Worm (Caenorhabditis elegans) whole organism, L2 larva: ENCODE measurements around the gene F55C9.3.

Experiments
- alr-1 ChIP-seq: fragments of 150-350 bp; optimal IDR thresholded peaks from 2 replicates; lab custom pipeline; 2014; ENCODE audit warnings: missing biosample characterization, missing genetic modification characterization
- aly-2 ChIP-seq: fragments of 150-350 bp; optimal IDR thresholded peaks from 2 replicates; lab custom pipeline; 2014; ENCODE audit warnings: missing biosample characterization, missing genetic modification characterization
- ama-1 ChIP-seq: fragments of 150-350 bp; optimal IDR thresholded peaks from 2 replicates; lab custom pipeline; 2018; ENCODE audit warnings: inconsistent platforms
- gmeb-1 ChIP-seq: fragments of 150-350 bp; optimal IDR thresholded peaks from 2 replicates; lab custom pipeline; 2014; ENCODE audit warnings: missing biosample characterization, missing genetic modification characterization
- mdl-1 ChIP-seq, 2 experiments: fragments of 150-350 bp in 1 of 2; sonication (generic microtip) in 1 of 2; optimal IDR thresholded peaks; 2 replicates each; lab custom pipeline; 2017; ENCODE audit warnings: missing biosample characterization in 2 of 2, missing genetic modification characterization in 2 of 2
- nhr-237 ChIP-seq: fragments of 150-350 bp; optimal IDR thresholded peaks from 2 replicates; lab custom pipeline; 2014; ENCODE audit warnings: missing biosample characterization, missing genetic modification characterization
- snpc-4 ChIP-seq: fragments of 150-350 bp; optimal IDR thresholded peaks from 2 replicates; lab custom pipeline; 2014; ENCODE audit warnings: missing biosample characterization, missing genetic modification characterization
- unc-62 ChIP-seq: fragments of 150-350 bp; optimal IDR thresholded peaks from 2 replicates; lab custom pipeline; 2014; ENCODE audit warnings: missing biosample characterization, missing genetic modification reagents, missing genetic modification characterization
- ztf-11 ChIP-seq: sonication (generic microtip); optimal IDR thresholded peaks from 2 replicates; lab custom pipeline; 2017; ENCODE audit warnings: missing biosample characterization, missing genetic modification characterization

- TF ChIP-seq snpc-4 (tag; lab: Kevin White, UChicago) (no peak), ama-1 (no peak), aly-2 (no peak), unc-62 (GFP tag; lab: Kevin White, UChicago) (no peak), alr-1 (no peak), gmeb-1 (tag; lab: Kevin White, UChicago) (no peak), mdl-1 (tag; optimal IDR thresholded peaks at IDR 0.05; lab: Kevin White, UChicago) (no peak), nhr-237 (no peak), ztf-11 (no peak)
These were observed 11.6 kb downstream of the F55C9.3 start for ce11 chrV:19276354-19276753.
